Fruit fly (Drosophila melanogaster) whole organism: ENCODE measurements around the gene CG3061.

Experiments
- CG8478 ChIP-seq: fragments of >200 bp; optimal IDR thresholded peaks from 2 replicates; lab custom pipeline; 2018; ENCODE audit warnings: inconsistent platforms
- Dll ChIP-seq: fragments of >200 bp; optimal IDR thresholded peaks from 2 replicates; lab custom pipeline; 2017
- EcR ChIP-seq, 2 experiments: fragments of >200 bp; optimal IDR thresholded peaks; 2 replicates each; lab custom pipeline; 2017; ENCODE audit warnings: missing biosample characterization in 2 of 2, missing genetic modification characterization in 2 of 2, missing genetic modification reagents in 2 of 2
- pan ChIP-seq: fragments of >200 bp; optimal IDR thresholded peaks from 2 replicates; lab custom pipeline; 2017
- psq ChIP-seq: fragments of >200 bp; optimal IDR thresholded peaks from 2 replicates; lab custom pipeline; 2017
- usp ChIP-seq: fragments of >200 bp; optimal IDR thresholded peaks from 2 replicates; lab custom pipeline; 2017; ENCODE audit warnings: missing biosample characterization, missing genetic modification characterization, mixed read lengths

DNA sequence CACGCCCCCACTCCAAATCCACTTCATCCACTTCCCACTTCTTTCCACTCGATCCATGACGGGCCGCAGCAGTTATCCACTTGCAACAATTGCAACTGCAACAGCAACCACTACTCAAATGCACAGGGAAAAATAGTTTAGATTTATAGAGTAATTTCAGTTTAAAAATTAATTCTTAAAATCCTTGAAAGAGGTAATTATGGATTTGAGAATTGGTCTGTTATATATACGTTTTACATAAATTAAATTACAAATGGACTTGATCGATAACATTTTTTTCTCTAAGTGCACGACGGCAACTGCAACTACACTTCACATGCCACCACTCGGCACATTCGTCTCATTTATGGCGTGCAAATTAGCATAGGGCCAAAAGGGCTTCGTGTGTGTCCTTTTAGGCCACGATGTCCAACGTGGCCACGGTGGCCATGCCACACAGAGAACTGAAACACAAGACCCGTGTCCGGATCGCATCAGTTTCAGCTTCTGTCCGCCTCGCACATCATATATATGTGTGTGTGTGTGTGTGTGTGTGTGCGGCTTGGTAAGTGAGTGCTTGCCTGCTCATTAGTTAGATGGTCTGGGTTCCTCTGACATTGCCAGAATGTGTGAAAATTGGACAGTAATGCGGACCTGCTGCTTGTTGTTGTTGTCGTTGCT lies 47.1 kb upstream of the CG3061 start:
- TF ChIP-seq psq (lab: Kevin White, UChicago) (no peak), CG8478 (lab: Kevin White, UChicago) (no peak), usp (GFP tag; lab: Kevin White, UChicago) (no peak), pan (no peak), Dll (no peak), EcR (GFP tag; optimal IDR thresholded peaks at IDR 0.05; lab: Kevin White, UChicago) (no peak)
